Worm (Caenorhabditis elegans) whole organism, mixed stage, embryonic: ENCODE results near the gene K06B4.4.

Experiments used
- M03D4.4 ChIP-seq: sonication (generic microtip); optimal IDR thresholded peaks from 2 replicates; lab custom pipeline; 2017; ENCODE audit warnings: mild to moderate bottlenecking, missing genetic modification characterization, missing compliant biosample characterization
- bed-3 ChIP-seq: fragments of 200-800 bp; sonication (Bioruptor generic); optimal IDR thresholded peaks from 3 replicates; lab custom pipeline; 2018; ENCODE audit warnings: mild to moderate bottlenecking, missing genetic modification characterization, moderate library complexity, missing compliant biosample characterization
- ceh-39 ChIP-seq: fragments of 150-350 bp; optimal IDR thresholded peaks from 2 replicates; lab custom pipeline; 2014; ENCODE audit warnings: missing biosample characterization, missing genetic modification characterization
- ceh-43 ChIP-seq: fragments of 200-800 bp; sonication (Bioruptor generic); optimal IDR thresholded peaks from 2 replicates; lab custom pipeline; 2018; ENCODE audit warnings: mild to moderate bottlenecking, missing genetic modification characterization, moderate library complexity, missing compliant biosample characterization
- ceh-83 ChIP-seq: fragments of 200-800 bp; sonication (Bioruptor generic); optimal IDR thresholded peaks from 2 replicates; lab custom pipeline; 2018; ENCODE audit warnings: mild to moderate bottlenecking, missing genetic modification characterization, missing compliant biosample characterization
- ces-1 ChIP-seq: fragments of 150-350 bp; optimal IDR thresholded peaks from 2 replicates; lab custom pipeline; 2014; ENCODE audit warnings: missing biosample characterization, missing genetic modification reagents, missing genetic modification characterization
- drap-1 ChIP-seq: fragments of 200-800 bp; sonication (Bioruptor generic); optimal IDR thresholded peaks from 3 replicates; lab custom pipeline; 2018; ENCODE audit warnings: mild to moderate bottlenecking, missing genetic modification characterization, missing compliant biosample characterization
- elt-1 ChIP-seq: sonication (generic microtip); optimal IDR thresholded peaks from 2 replicates; lab custom pipeline; 2017; ENCODE audit warnings: missing genetic modification characterization, mild to moderate bottlenecking, missing compliant biosample characterization, antibody characterized with exemption, moderate library complexity, borderline replicate concordance; ENCODE audit not compliant: insufficient read depth
- elt-3 ChIP-seq: fragments of 150-350 bp; optimal IDR thresholded peaks from 2 replicates; lab custom pipeline; 2014; ENCODE audit warnings: missing biosample characterization, missing genetic modification characterization
- flh-1 ChIP-seq: fragments of 200-800 bp; sonication (Bioruptor generic); optimal IDR thresholded peaks from 2 replicates; lab custom pipeline; 2018; ENCODE audit warnings: mild to moderate bottlenecking, missing genetic modification characterization, moderate library complexity, missing compliant biosample characterization
- ham-2 ChIP-seq: fragments of 200-800 bp; sonication (Bioruptor generic); optimal IDR thresholded peaks from 2 replicates; lab custom pipeline; 2018; ENCODE audit warnings: mild to moderate bottlenecking, missing genetic modification characterization, missing compliant biosample characterization
- hlh-1 ChIP-seq: fragments of 150-350 bp; optimal IDR thresholded peaks from 2 replicates; lab custom pipeline; 2014; ENCODE audit warnings: missing biosample characterization, missing genetic modification reagents, missing genetic modification characterization
- lin-13 ChIP-seq: fragments of 150-350 bp; optimal IDR thresholded peaks from 2 replicates; lab custom pipeline; 2014; ENCODE audit warnings: missing biosample characterization, missing genetic modification characterization
- lin-32 ChIP-seq: fragments of 200-800 bp; sonication (Bioruptor generic); optimal IDR thresholded peaks from 2 replicates; lab custom pipeline; 2018; ENCODE audit warnings: mild to moderate bottlenecking, missing genetic modification characterization, missing compliant biosample characterization
- lsy-2 ChIP-seq: fragments of 150-350 bp; optimal IDR thresholded peaks from 2 replicates; lab custom pipeline; 2014; ENCODE audit warnings: missing biosample characterization, missing genetic modification characterization
- mab-5 ChIP-seq: fragments of 150-350 bp; optimal IDR thresholded peaks from 2 replicates; lab custom pipeline; 2014; ENCODE audit warnings: missing biosample characterization, missing genetic modification characterization
- mep-1 ChIP-seq: fragments of 150-350 bp; optimal IDR thresholded peaks from 2 replicates; lab custom pipeline; 2017; ENCODE audit warnings: missing biosample characterization, missing genetic modification reagents, missing genetic modification characterization, inconsistent platforms
- mls-2 ChIP-seq: sonication (generic microtip); optimal IDR thresholded peaks from 2 replicates; lab custom pipeline; 2016; ENCODE audit warnings: mild to moderate bottlenecking, missing genetic modification characterization, moderate library complexity, missing compliant biosample characterization
- nhr-12 ChIP-seq: fragments of 150-350 bp; optimal IDR thresholded peaks from 2 replicates; lab custom pipeline; 2014; ENCODE audit warnings: missing biosample characterization, missing genetic modification characterization
- nhr-2 ChIP-seq: fragments of 150-350 bp; optimal IDR thresholded peaks from 2 replicates; lab custom pipeline; 2014; ENCODE audit warnings: missing biosample characterization, missing genetic modification characterization
- nhr-237 ChIP-seq: fragments of 150-350 bp; optimal IDR thresholded peaks from 2 replicates; lab custom pipeline; 2014; ENCODE audit warnings: missing biosample characterization, missing genetic modification characterization
- nhr-28 ChIP-seq: fragments of 150-350 bp; optimal IDR thresholded peaks from 2 replicates; lab custom pipeline; 2014; ENCODE audit warnings: missing biosample characterization, missing genetic modification characterization
- nhr-76 ChIP-seq: sonication (generic microtip); optimal IDR thresholded peaks from 2 replicates; lab custom pipeline; 2017; ENCODE audit warnings: missing biosample characterization, missing genetic modification characterization
- pha-4 ChIP-seq: fragments of 150-350 bp; optimal IDR thresholded peaks from 2 replicates; lab custom pipeline; 2018; ENCODE audit warnings: missing biosample characterization, missing genetic modification reagents, missing genetic modification characterization
- sem-2 ChIP-seq: fragments of 200-800 bp; sonication (Bioruptor generic); optimal IDR thresholded peaks from 2 replicates; lab custom pipeline; 2018; ENCODE audit warnings: mild to moderate bottlenecking, missing genetic modification characterization, missing compliant biosample characterization
- snpc-4 ChIP-seq: fragments of 150-350 bp; optimal IDR thresholded peaks from 2 replicates; lab custom pipeline; 2014; ENCODE audit warnings: missing biosample characterization, missing genetic modification characterization
- sptf-1 ChIP-seq: sonication (generic microtip); optimal IDR thresholded peaks from 2 replicates; lab custom pipeline; 2017; ENCODE audit warnings: mild to moderate bottlenecking, missing genetic modification characterization, moderate library complexity, missing compliant biosample characterization
- tbx-8 ChIP-seq: fragments of 200-800 bp; sonication (Bioruptor generic); optimal IDR thresholded peaks from 2 replicates; lab custom pipeline; 2018; ENCODE audit warnings: mild to moderate bottlenecking, missing genetic modification characterization, moderate library complexity, missing compliant biosample characterization
- unc-39 ChIP-seq: fragments of 150-350 bp; optimal IDR thresholded peaks from 2 replicates; lab custom pipeline; 2014; ENCODE audit warnings: missing biosample characterization, missing genetic modification characterization
- unc-62 ChIP-seq: fragments of 150-350 bp; optimal IDR thresholded peaks from 2 replicates; lab custom pipeline; 2014; ENCODE audit warnings: missing biosample characterization, missing genetic modification reagents, missing genetic modification characterization
- zip-8 ChIP-seq: fragments of 150-350 bp; optimal IDR thresholded peaks from 2 replicates; lab custom pipeline; 2014; ENCODE audit warnings: missing biosample characterization, missing genetic modification characterization
- ztf-11 ChIP-seq: fragments of 150-350 bp; optimal IDR thresholded peaks from 2 replicates; lab custom pipeline; 2014; ENCODE audit warnings: missing biosample characterization, missing genetic modification characterization

The K06B4.4 gene

DNA sequence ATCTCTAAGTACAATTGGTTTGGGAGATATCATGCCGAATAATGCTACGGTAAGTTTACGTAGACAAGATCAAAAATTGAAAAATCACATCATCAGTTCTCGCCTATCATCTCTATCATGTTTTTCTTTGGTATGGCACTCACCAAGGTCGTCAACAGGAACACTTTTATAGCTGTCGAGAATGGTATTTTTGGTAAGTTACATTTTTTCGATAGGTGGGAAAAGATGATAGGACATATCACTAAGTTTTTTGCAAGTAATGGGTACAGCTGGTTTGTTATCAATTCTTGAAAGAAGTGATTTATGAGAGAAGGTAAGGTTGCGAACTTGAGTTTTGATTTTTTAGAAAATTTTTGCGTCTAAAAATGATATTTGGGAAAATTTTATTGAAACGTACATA, 39.0 kb downstream of the K06B4.4 start:
- TF ChIP-seq tbx-8 (GFP tag; lab: Kevin White, UChicago) (no peak), pha-4 (tag; lab: Kevin White, UChicago) (no peak), ztf-11 (tag; lab: Kevin White, UChicago) (no peak), ceh-39 (tag; lab: Kevin White, UChicago) (no peak), hlh-1 (no peak), ceh-83 (GFP tag; lab: Kevin White, UChicago) (no peak), lin-32 (GFP tag; lab: Kevin White, UChicago) (no peak), nhr-28 (tag; lab: Kevin White, UChicago) (no peak), drap-1 (GFP tag; lab: Kevin White, UChicago) (no peak), sptf-1 (tag; lab: Kevin White, UChicago) (no peak), nhr-237 (no peak), unc-62 (no peak), flh-1 (no peak), mls-2 (tag; lab: Kevin White, UChicago) (no peak), lsy-2 (tag; lab: Kevin White, UChicago) (no peak), unc-39 (tag; lab: Kevin White, UChicago) (no peak)
- TF ChIP-seq, all 35 proteins: peak for 0

DNA sequence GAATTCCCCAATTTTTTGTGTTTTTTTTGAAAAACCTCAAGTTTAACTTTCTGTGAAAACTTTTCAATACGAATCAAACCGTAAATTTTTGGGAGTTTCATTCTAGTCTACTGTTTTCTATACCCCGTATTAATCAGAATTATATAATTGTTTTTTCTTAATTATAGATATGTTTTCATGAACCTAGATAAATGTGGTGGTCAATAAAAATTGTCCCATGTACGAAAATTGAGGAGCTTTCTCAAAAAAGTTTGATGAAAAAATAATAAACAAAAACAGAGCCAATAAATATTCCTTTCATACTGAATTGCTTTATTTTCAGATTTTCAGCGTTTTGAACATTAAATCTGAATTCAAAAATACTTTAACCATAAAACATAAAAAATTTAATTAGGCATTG, 41.4 kb downstream of the K06B4.4 start, which contains the start of gene Y6E2A.1:
TSS of gene Y6E2A.1 (minus strand) at position 101 of the 400 bp plus-strand sequence.
- no peak for TF ChIP-seq lin-32 (GFP tag; lab: Kevin White, UChicago)
- TF ChIP-seq lsy-2 (tag; lab: Kevin White, UChicago), result no peak
- no peak for TF ChIP-seq ham-2 (GFP tag; lab: Kevin White, UChicago)
- no peak for TF ChIP-seq unc-39 (tag; lab: Kevin White, UChicago)
- TF ChIP-seq sem-2, result no peak
- TF ChIP-seq zip-8 (tag; lab: Kevin White, UChicago), result no peak
- no peak for TF ChIP-seq ztf-11 (tag; lab: Kevin White, UChicago)
- TF ChIP-seq M03D4.4 (tag; lab: Kevin White, UChicago), result no peak
- no peak for TF ChIP-seq elt-1 (tag; lab: Kevin White, UChicago)
- TF ChIP-seq ces-1 (GFP tag; lab: Kevin White, UChicago), result no peak
- TF ChIP-seq lin-13 (tag; lab: Kevin White, UChicago), result no peak

DNA sequence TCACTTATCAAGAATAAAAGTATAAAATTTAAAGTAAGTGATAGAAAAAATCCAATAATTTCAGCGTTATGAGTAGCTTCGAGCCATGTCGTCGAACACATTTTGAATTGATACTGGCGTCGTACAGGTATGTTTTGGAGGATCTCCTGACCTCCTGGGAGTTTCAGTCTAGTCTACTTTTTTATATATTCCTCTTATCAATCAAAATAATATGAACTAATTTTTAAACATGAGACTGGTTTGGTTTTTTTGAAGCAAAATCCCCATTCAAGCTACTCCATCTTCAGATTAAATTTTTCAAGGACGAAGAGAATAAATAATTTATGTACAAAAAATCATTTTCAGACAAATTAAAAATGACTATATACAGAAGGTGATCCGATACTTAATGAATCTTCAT, 42.9 kb downstream of the K06B4.4 start, which contains the start of gene str-101:
TSS of gene str-101 (minus strand) at position 101 of the 400 bp plus-strand sequence.
- TF ChIP-seq drap-1 (GFP tag; lab: Kevin White, UChicago), result no peak
- TF ChIP-seq elt-1 (tag; lab: Kevin White, UChicago), result no peak
- no peak for TF ChIP-seq ham-2 (GFP tag; lab: Kevin White, UChicago)
- TF ChIP-seq snpc-4 (tag; lab: Kevin White, UChicago), result no peak
- no peak for TF ChIP-seq lsy-2 (tag; lab: Kevin White, UChicago)
- TF ChIP-seq nhr-76 (tag; lab: Kevin White, UChicago), result no peak
- no peak for TF ChIP-seq nhr-2
- TF ChIP-seq, all 35 proteins: peak for 0

DNA sequence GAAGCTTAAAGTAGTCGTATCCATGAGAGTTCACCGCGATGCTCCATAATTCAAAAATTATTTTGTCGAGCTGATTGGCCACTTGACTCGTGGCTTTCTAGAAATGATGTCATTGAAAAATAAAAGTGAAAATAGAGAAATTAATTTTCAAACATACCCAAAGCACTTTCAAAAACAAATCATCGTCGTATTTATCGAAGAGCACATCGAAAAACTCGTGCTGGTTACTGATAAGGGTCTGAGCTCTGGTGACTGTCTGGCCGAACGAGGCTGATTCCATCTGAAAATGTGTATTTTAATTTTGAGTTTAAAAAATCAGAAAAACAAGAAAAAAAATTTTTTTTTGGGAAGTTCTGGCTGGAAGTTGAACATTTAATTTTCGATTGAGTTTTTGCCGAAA, 43.4 kb downstream of the K06B4.4 start:
- TF ChIP-seq snpc-4 (tag; lab: Kevin White, UChicago) (no peak), sptf-1 (tag; lab: Kevin White, UChicago) (no peak), nhr-237 (no peak), lin-13 (tag; lab: Kevin White, UChicago) (no peak), ham-2 (GFP tag; lab: Kevin White, UChicago) (no peak), nhr-12 (no peak), mab-5 (tag; lab: Kevin White, UChicago) (no peak), elt-3 (tag; lab: Kevin White, UChicago) (no peak), ceh-39 (tag; lab: Kevin White, UChicago) (no peak), ceh-43 (GFP tag; lab: Kevin White, UChicago) (no peak)
- TF ChIP-seq, all 35 proteins: peak for 0

DNA sequence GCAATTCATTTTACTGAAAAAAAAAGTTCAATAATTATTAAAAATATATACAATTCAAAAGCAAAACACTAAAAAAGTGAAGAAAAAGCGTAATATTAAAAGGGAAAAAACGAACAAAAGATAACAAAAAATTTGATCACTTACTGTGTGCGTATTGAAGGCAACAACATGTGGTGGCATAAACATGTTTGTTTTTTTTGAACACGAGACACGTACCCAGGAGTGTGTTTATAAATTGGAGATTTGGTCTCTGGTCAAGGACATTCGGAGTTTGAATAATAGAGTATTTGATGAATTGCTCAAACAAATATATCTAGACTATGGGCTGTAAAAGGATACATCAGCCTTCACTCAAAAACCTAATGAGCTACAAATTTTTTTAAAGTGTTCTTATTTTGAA, 46.7 kb downstream of the K06B4.4 start:
- TF ChIP-seq snpc-4 (tag; lab: Kevin White, UChicago) (no peak), mab-5 (tag; lab: Kevin White, UChicago) (no peak), sptf-1 (tag; lab: Kevin White, UChicago) (no peak), nhr-2 (no peak), nhr-28 (tag; lab: Kevin White, UChicago) (no peak), tbx-8 (GFP tag; lab: Kevin White, UChicago) (no peak), ztf-11 (tag; lab: Kevin White, UChicago) (no peak), flh-1 (no peak), bed-3 (GFP tag; lab: Kevin White, UChicago) (no peak), ceh-43 (GFP tag; lab: Kevin White, UChicago) (no peak), mep-1 (tag; lab: Kevin White, UChicago) (no peak), lin-32 (GFP tag; lab: Kevin White, UChicago) (no peak), ces-1 (GFP tag; lab: Kevin White, UChicago) (no peak)
